Fruit fly (Drosophila melanogaster) whole organism, pupa: Measurements from ENCODE around the gene alpha-Est7.
A peak's percentile ranks its signal among the peaks of the same experiment; 100 is the strongest.

Source experiments
- CG10348 ChIP-seq: fragments of 200-800 bp; sonication (Bioruptor generic); IDR thresholded peaks from 2 replicates; pipeline ENCODE4 v1.3.6; 2022; ENCODE audit warnings: missing biosample characterization, missing genetic modification characterization
- CG12605 ChIP-seq: fragments of 200-800 bp; sonication (Bioruptor generic); IDR thresholded peaks from 2 replicates; pipeline ENCODE4 v1.3.6; 2022; ENCODE audit warnings: missing biosample characterization, missing genetic modification characterization
- CG13204 ChIP-seq: fragments of 200-800 bp; sonication (Bioruptor generic); optimal IDR thresholded peaks from 2 replicates; lab custom pipeline; 2018; ENCODE audit warnings: missing biosample characterization, mild to moderate bottlenecking, missing genetic modification characterization, moderate library complexity
- CG14655 ChIP-seq: fragments of 200-800 bp; sonication (Bioruptor generic); optimal IDR thresholded peaks from 3 replicates; lab custom pipeline; 2017; ENCODE audit warnings: mild to moderate bottlenecking, missing biosample characterization, missing genetic modification reagents, missing genetic modification characterization
- CG15710 ChIP-seq: fragments of 200-800 bp; sonication (Bioruptor generic); optimal IDR thresholded peaks from 2 replicates; lab custom pipeline; 2018; ENCODE audit warnings: missing biosample characterization, mild to moderate bottlenecking, missing genetic modification characterization, moderate library complexity
- CG17806 ChIP-seq: fragments of 200-800 bp; sonication (Bioruptor generic); optimal IDR thresholded peaks from 2 replicates; lab custom pipeline; 2018; ENCODE audit warnings: missing biosample characterization, mild to moderate bottlenecking, missing genetic modification characterization, moderate library complexity
- CG32121 ChIP-seq: fragments of 200-800 bp; sonication (Bioruptor generic); IDR thresholded peaks from 2 replicates; pipeline ENCODE4 v1.3.6; 2022; ENCODE audit warnings: missing biosample characterization, missing genetic modification characterization
- CG34367 ChIP-seq: fragments of 200-800 bp; sonication (Bioruptor generic); optimal IDR thresholded peaks from 2 replicates; lab custom pipeline; 2018; ENCODE audit warnings: missing biosample characterization, mild to moderate bottlenecking, missing genetic modification characterization
- CG4496 ChIP-seq: fragments of 200-800 bp; sonication (Bioruptor generic); IDR thresholded peaks from 3 replicates; pipeline ENCODE4 v1.3.6; 2022; ENCODE audit warnings: missing biosample characterization, missing genetic modification characterization
- CG8159 ChIP-seq: fragments of 200-800 bp; sonication (Bioruptor generic); optimal IDR thresholded peaks from 3 replicates; lab custom pipeline; 2018; ENCODE audit warnings: missing biosample characterization, mild to moderate bottlenecking, missing genetic modification characterization, moderate library complexity
- CG8301 ChIP-seq: fragments of 200-800 bp; sonication (Bioruptor generic); optimal IDR thresholded peaks from 2 replicates; lab custom pipeline; 2018; ENCODE audit warnings: missing biosample characterization, mild to moderate bottlenecking, missing genetic modification characterization
- CG9948 ChIP-seq: fragments of 200-800 bp; sonication (Bioruptor generic); optimal IDR thresholded peaks from 2 replicates; lab custom pipeline; 2018; ENCODE audit warnings: missing biosample characterization, mild to moderate bottlenecking, missing genetic modification characterization, moderate library complexity
- D1 ChIP-seq: fragments of 200-800 bp; sonication (Bioruptor generic); optimal IDR thresholded peaks from 2 replicates; lab custom pipeline; 2018; ENCODE audit warnings: missing biosample characterization, mild to moderate bottlenecking, missing genetic modification characterization, moderate library complexity
- EcR ChIP-seq: fragments of 200-800 bp; sonication (Bioruptor generic); optimal IDR thresholded peaks from 3 replicates; lab custom pipeline; 2019; ENCODE audit warnings: missing biosample characterization, missing genetic modification characterization, mild to moderate bottlenecking, moderate library complexity, missing genetic modification reagents
- Ets98B ChIP-seq: fragments of 200-800 bp; sonication (Bioruptor generic); IDR thresholded peaks from 2 replicates; pipeline ENCODE4 v1.3.6; 2022; ENCODE audit warnings: missing biosample characterization, missing genetic modification characterization
- Pif1A ChIP-seq: fragments of 200-800 bp; sonication (Bioruptor generic); optimal IDR thresholded peaks from 3 replicates; lab custom pipeline; 2016; ENCODE audit warnings: missing biosample characterization, missing genetic modification characterization
- Pif1B ChIP-seq: fragments of 200-800 bp; sonication (Bioruptor generic); optimal IDR thresholded peaks from 3 replicates; lab custom pipeline; 2016; ENCODE audit warnings: missing biosample characterization, missing genetic modification characterization
- Snoo ChIP-seq: fragments of 200-800 bp; sonication (Bioruptor generic); optimal IDR thresholded peaks from 3 replicates; lab custom pipeline; 2017; ENCODE audit warnings: missing biosample characterization, mild to moderate bottlenecking, missing genetic modification characterization, inconsistent platforms
- fd96Ca ChIP-seq: fragments of 200-800 bp; sonication (Bioruptor generic); IDR thresholded peaks from 3 replicates; pipeline ENCODE4 v1.3.6; 2022; ENCODE audit warnings: missing biosample characterization, missing genetic modification characterization
- gl ChIP-seq: fragments of 200-800 bp; sonication (Bioruptor generic); optimal IDR thresholded peaks from 2 replicates; lab custom pipeline; 2018; ENCODE audit warnings: missing biosample characterization, mild to moderate bottlenecking, missing genetic modification characterization
- rn ChIP-seq: fragments of 200-800 bp; sonication (Bioruptor generic); IDR thresholded peaks from 2 replicates; pipeline ENCODE4 v1.3.6; 2022; ENCODE audit warnings: missing biosample characterization, missing genetic modification characterization

Gene alpha-Est7

DNA sequence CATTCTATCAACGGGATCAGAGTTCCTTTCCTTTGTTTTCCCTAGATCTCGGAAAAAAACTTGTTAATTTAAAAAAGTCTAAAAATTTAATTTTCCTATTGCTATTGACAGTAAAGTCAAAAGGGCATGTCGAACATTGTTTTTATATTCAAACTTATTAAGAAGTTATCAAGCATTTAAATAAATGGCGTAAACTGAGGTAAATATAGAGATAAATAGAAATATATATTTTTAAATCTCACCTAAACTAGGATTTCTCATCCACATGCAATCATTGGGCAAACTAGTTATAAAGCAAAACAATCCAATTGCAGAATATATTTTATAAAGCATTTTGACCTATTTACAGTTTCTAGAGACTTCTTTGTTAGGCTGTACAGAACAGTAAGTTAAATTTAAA, 4.2 kb downstream of the alpha-Est7 start, which contains the start of gene Ubc84D:
Gene Ubc84D (minus strand): TSS at position 101 of the 400 bp plus-strand sequence.
- TF ChIP-seq CG12605 (no peak), rn (no peak), CG32121 (GFP tag; lab: Robert Waterston, UW) (no peak), CG4496 (GFP tag; lab: Robert Waterston, UW) (no peak), D1 (no peak), CG8301 (tag; lab: Kevin White, UChicago) (no peak), Snoo (tag; lab: Kevin White, UChicago) (no peak), CG8159 (tag; lab: Kevin White, UChicago) (no peak), CG13204 (no peak), CG34367 (tag; lab: Kevin White, UChicago) (no peak), Pif1A (GFP tag; lab: Kevin White, UChicago) (no peak), gl (tag; lab: Kevin White, UChicago) (no peak)
- TF ChIP-seq, all 21 proteins: peak for 0

DNA sequence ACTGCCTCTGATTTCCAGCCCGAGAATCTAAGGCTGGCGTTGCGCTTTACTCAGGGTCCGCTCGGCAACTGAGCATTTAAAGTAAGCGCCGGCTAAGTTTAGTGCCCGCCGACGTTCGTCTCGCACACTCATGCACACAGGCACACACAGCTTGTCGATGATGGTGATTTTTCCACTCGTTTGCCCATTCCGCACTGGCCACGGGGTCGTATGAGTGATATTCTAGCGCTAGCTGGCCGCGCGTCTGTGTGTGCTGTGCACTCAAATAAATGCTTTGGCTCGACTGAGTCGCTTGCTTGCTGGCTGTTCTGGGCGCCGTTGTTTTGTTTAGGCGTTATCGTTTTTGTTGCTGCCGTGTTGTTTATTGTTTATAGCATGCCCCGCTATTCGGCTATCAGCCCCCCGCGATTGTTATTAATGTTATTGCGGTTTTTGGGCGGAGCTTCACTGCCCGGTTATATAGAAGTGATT, 7.9 kb downstream of the alpha-Est7 start, which contains the start of gene alpha-Est8:
Gene alpha-Est8 (minus strand): TSS at position 72 of the 471 bp plus-strand sequence.
- 0 out of 2 replicates have a peak, but pooled peaks have one; percentile 11 for TF ChIP-seq Ets98B (GFP tag; lab: Robert Waterston, UW)
- no peak for TF ChIP-seq CG13204
- 0 out of 2 replicates have a peak, but pooled peaks have one; percentile 25 for TF ChIP-seq CG12605

DNA sequence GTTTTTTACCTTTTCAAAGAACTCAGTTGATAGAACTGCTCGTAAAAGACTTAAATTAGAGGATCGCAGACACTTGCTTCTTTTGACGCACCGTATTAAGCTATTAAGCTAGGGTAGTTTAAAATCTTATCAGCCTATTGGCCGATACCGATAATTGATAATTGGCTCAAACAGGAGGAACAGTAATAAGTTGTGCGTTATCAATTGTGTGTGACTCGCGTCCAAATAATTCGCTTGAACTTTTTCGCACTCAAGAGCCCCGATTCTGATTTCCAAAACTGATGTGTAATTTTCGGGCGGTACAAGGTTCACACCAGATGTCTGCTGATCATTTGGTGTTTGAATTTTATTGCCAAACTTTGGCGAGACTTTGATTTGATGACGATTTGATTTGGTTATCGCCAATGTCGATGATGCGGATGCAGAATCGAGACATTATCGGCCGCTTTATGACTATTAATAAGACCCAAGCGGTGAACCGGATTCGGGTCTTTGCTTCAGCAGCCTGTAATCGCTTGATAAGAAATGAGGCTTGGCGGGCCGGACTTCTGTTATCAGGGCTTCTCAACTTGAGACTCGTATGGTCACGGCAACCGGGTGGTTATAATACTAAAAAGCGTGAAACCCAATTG, 9.2 kb downstream of the alpha-Est7 start:
- TF ChIP-seq CG32121 (GFP tag; lab: Robert Waterston, UW): no peak
- TF ChIP-seq EcR (GFP tag; lab: Kevin White, UChicago): peak; percentile 16

DNA sequence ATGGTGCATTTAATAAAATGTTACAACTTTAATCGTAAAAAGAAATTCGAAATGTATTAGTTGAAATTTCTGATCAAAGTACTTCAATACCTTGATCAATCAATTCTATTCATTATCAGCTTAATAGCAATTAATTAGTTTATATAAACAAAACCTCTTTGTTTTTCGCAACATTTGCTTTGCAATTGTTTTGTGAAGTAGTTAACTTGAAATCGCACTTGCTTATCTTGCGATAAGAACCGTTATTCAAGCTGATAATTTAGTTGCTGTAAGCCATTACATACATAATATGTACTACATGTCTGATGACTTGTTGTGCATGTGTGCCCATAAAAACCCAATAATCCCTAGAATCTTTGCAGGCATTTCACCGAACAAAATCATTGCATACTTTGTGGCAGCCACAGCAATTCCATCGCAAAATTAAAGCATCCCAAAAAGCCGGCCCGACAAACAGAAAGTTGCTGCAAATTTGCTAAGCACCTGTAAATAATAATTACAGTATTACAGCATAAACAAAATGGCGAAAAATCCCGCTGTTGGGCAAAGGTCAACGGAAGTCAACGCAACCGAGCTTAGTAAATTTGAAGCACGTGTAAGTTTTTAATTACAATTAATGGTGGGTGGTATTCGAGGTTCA, 15.2 kb downstream of the alpha-Est7 start:
- TF ChIP-seq Pif1B (GFP tag; lab: Kevin White, UChicago) (no peak), CG9948 (tag; lab: Kevin White, UChicago) (no peak), EcR (GFP tag; lab: Kevin White, UChicago) (no peak), D1 (peak; percentile 41), CG34367 (tag; lab: Kevin White, UChicago) (no peak), CG4496 (GFP tag; lab: Robert Waterston, UW) (peak; percentile 54; the same call in 1 of the 3 replicates), CG17806 (tag; lab: Kevin White, UChicago) (no peak), gl (tag; lab: Kevin White, UChicago) (no peak)

DNA sequence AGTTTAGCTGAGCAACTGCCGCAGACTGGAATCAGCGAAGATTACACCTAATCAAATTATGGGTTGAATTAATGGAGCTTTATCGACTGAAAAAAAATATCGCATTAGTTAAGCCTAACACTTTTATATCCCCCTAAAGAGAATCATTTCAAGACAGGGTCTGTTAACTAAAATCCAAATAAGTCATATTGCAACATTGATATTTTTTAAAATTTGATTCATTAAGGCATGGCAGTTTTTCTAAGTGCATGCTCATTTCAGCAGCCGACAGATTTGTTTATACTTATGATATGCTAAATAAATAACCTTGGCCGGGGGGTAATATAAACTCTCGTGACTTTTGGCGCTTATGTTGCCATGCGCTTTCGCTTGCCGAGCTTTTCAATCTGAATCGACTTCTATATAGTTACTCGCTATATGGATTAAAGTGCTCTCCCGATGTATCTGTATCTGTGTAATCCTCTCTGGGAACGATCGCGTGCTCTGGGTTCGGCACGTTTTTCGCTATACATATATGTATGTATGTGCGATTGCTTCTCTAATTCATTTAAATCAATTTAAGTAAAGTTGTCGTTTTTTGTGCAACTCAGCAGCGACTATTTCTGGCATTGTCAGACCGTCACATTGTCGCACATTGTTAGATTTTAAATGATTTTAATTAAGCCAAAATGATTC, 17.1 kb downstream of the alpha-Est7 start:
- no peak for TF ChIP-seq CG34367 (tag; lab: Kevin White, UChicago)
- no peak for TF ChIP-seq CG17806 (tag; lab: Kevin White, UChicago)
- TF ChIP-seq fd96Ca (GFP tag; lab: Robert Waterston, UW): peak; percentile 42; the same call in 1 of the 3 replicates
- no peak for TF ChIP-seq CG8159 (tag; lab: Kevin White, UChicago)
- no peak for TF ChIP-seq D1
- peak; percentile 65 for TF ChIP-seq Ets98B (GFP tag; lab: Robert Waterston, UW)
- TF ChIP-seq CG13204: no peak
- TF ChIP-seq CG12605: no peak
- TF ChIP-seq rn: no peak
- TF ChIP-seq CG4496 (GFP tag; lab: Robert Waterston, UW): peak; percentile 81
- no peak for TF ChIP-seq CG14655
- no peak for TF ChIP-seq CG10348
- TF ChIP-seq CG32121 (GFP tag; lab: Robert Waterston, UW): peak; percentile 68
- no peak for TF ChIP-seq gl (tag; lab: Kevin White, UChicago)
- no peak for TF ChIP-seq Pif1B (GFP tag; lab: Kevin White, UChicago)
- no peak for TF ChIP-seq Snoo (tag; lab: Kevin White, UChicago)
- TF ChIP-seq EcR (GFP tag; lab: Kevin White, UChicago): no peak
- TF ChIP-seq Pif1A (GFP tag; lab: Kevin White, UChicago): peak; percentile 0
- TF ChIP-seq CG9948 (tag; lab: Kevin White, UChicago): no peak
- TF ChIP-seq CG15710 (tag; lab: Kevin White, UChicago): no peak

DNA sequence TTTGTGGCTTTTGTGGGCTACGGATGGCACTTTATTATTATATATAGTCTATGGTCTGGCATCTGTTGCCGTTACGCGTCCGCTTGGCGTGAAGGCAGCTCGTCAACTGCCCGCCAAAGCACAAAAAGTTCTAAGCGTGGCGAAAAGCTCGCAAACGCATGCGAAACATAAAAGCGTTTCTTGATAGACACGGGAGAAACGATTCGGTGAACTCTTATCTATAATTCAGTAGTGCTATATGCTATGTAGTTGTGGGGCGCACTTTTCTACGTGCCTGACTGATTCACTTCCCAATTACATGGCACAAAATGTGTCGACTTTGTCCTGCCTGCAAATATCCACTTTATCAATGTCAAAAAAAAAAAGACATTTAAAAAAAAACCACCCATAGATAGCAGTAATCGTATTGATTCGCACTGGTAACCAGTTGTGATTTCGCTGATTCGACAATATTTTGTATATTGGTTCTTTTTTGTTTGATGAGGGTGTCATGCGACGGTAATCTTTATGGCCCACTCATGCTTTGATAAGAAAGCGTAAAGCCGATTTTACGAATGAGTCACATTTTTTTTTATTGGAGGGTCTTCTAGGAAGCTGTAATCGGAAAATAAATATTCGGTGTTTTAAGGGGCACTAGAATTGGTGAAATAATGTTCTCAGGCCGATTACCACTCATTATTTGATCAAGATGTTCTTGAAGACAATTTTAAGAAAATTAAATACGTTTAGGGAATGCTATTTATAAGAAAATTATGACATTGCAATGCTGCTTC, 18.4 kb downstream of the alpha-Est7 start, which contains the start of gene alpha-Est9:
Gene alpha-Est9 (minus strand): TSS at position 110 of the 773 bp plus-strand sequence.
- no peak for TF ChIP-seq CG13204
- no peak for TF ChIP-seq CG9948 (tag; lab: Kevin White, UChicago)
